Worm (Caenorhabditis elegans) whole organism, young adult: Measurements from ENCODE around the gene Y54F10AM.15.
A peak's percentile ranks its signal among the peaks of the same experiment; 100 is the strongest.

Source experiments
- B0019.2 ChIP-seq: fragments of 200-800 bp; sonication (Bioruptor generic); conservative IDR thresholded peaks from 2 replicates; pipeline ENCODE4 v1.3.6; 2022; ENCODE audit warnings: missing genetic modification reagents, missing genetic modification characterization, missing compliant biosample characterization
- C17E4.6 ChIP-seq: fragments of 200-800 bp; sonication (Bioruptor generic); IDR thresholded peaks from 2 replicates; pipeline ENCODE4 v1.3.6; 2022; ENCODE audit warnings: missing genetic modification reagents, missing genetic modification characterization, missing compliant biosample characterization
- F10E7.11 ChIP-seq: sonication (generic microtip); optimal IDR thresholded peaks from 2 replicates; lab custom pipeline; 2017; ENCODE audit warnings: mild to moderate bottlenecking, missing genetic modification characterization, moderate library complexity, missing compliant biosample characterization
- F37B4.10 ChIP-seq: fragments of 200-800 bp; sonication (Bioruptor generic); IDR thresholded peaks from 2 replicates; pipeline ENCODE4 v1.3.6; 2022; ENCODE audit warnings: missing genetic modification characterization, missing compliant biosample characterization
- K11D2.4 ChIP-seq: fragments of 200-800 bp; sonication (Bioruptor generic); IDR thresholded peaks from 2 replicates; pipeline ENCODE4 v1.3.6; 2022; ENCODE audit warnings: missing genetic modification reagents, missing genetic modification characterization, missing compliant biosample characterization
- T26A5.8 ChIP-seq: sonication (generic microtip); optimal IDR thresholded peaks from 2 replicates; lab custom pipeline; 2016; ENCODE audit warnings: missing genetic modification characterization, missing compliant biosample characterization
- Y53G8AR.9 ChIP-seq: fragments of 200-800 bp; sonication (Bioruptor generic); conservative IDR thresholded peaks from 2 replicates; pipeline ENCODE4 v1.3.6; 2022; ENCODE audit warnings: missing genetic modification reagents, missing genetic modification characterization, missing compliant biosample characterization
- Y67H2A.10 ChIP-seq: fragments of 200-800 bp; sonication (Bioruptor generic); conservative IDR thresholded peaks from 2 replicates; pipeline ENCODE4 v1.3.6; 2022; ENCODE audit warnings: missing genetic modification reagents, missing genetic modification characterization, missing compliant biosample characterization
- ZK185.1 ChIP-seq: sonication (generic microtip); optimal IDR thresholded peaks from 2 replicates; lab custom pipeline; 2016; ENCODE audit warnings: mild to moderate bottlenecking, missing genetic modification characterization, missing compliant biosample characterization; ENCODE audit not compliant: poor library complexity, severe bottlenecking
- aptf-2 ChIP-seq: fragments of 200-800 bp; sonication (Bioruptor generic); conservative IDR thresholded peaks from 2 replicates; pipeline ENCODE4 v1.3.6; 2022; ENCODE audit warnings: missing genetic modification reagents, missing genetic modification characterization, missing compliant biosample characterization
- bed-2 ChIP-seq: fragments of 200-800 bp; sonication (Bioruptor generic); IDR thresholded peaks from 2 replicates; pipeline ENCODE4 v1.3.6; 2022; ENCODE audit warnings: missing genetic modification reagents, missing genetic modification characterization, missing compliant biosample characterization
- ceh-58 ChIP-seq: fragments of 200-800 bp; sonication (Bioruptor generic); IDR thresholded peaks from 2 replicates; pipeline ENCODE4 v1.3.6; 2022; ENCODE audit warnings: missing genetic modification characterization, missing compliant biosample characterization
- dpff-1 ChIP-seq: sonication (generic microtip); optimal IDR thresholded peaks from 2 replicates; lab custom pipeline; 2017; ENCODE audit warnings: mild to moderate bottlenecking, missing genetic modification characterization, missing compliant biosample characterization
- egl-44 ChIP-seq: fragments of 200-800 bp; sonication (Bioruptor generic); IDR thresholded peaks from 2 replicates; pipeline ENCODE4 v1.3.6; 2022; ENCODE audit warnings: missing genetic modification reagents, missing genetic modification characterization, missing compliant biosample characterization
- ets-4 ChIP-seq: fragments of 200-800 bp; sonication (Bioruptor generic); optimal IDR thresholded peaks from 2 replicates; lab custom pipeline; 2018; ENCODE audit warnings: mild to moderate bottlenecking, missing genetic modification characterization, missing compliant biosample characterization
- hrde-1 ChIP-seq: sonication (generic microtip); optimal IDR thresholded peaks from 2 replicates; lab custom pipeline; 2016; ENCODE audit warnings: missing genetic modification characterization, mild to moderate bottlenecking, missing compliant biosample characterization, moderate library complexity, missing genotype, missing genetic modification reagents, borderline replicate concordance
- let-526 ChIP-seq: fragments of 200-800 bp; sonication (Bioruptor generic); IDR thresholded peaks from 2 replicates; pipeline ENCODE4 v1.3.6; 2022; ENCODE audit warnings: missing genetic modification reagents, missing genetic modification characterization, missing compliant biosample characterization
- lin-35 ChIP-seq, 3 experiments: fragments of 150-350 bp in 2 of 3; sonication (generic microtip) in 1 of 3; optimal IDR thresholded peaks; 2 replicates each; lab custom pipeline; 2014 to 2018; ENCODE audit warnings: missing biosample characterization in 3 of 3, missing genetic modification characterization in 3 of 3, missing genetic modification reagents in 3 of 3
- lin-40 ChIP-seq: sonication (generic microtip); optimal IDR thresholded peaks from 2 replicates; lab custom pipeline; 2016; ENCODE audit warnings: missing genetic modification characterization, mild to moderate bottlenecking, missing compliant biosample characterization, missing genotype, missing genetic modification reagents
- madf-6 ChIP-seq: fragments of 200-800 bp; sonication (Bioruptor generic); IDR thresholded peaks from 2 replicates; pipeline ENCODE4 v1.3.6; 2022; ENCODE audit warnings: missing genetic modification reagents, missing genetic modification characterization, missing compliant biosample characterization
- madf-8 ChIP-seq: fragments of 200-800 bp; sonication (Bioruptor generic); conservative IDR thresholded peaks from 2 replicates; pipeline ENCODE4 v1.3.6; 2022; ENCODE audit warnings: missing genetic modification reagents, missing genetic modification characterization, missing compliant biosample characterization
- mes-4 ChIP-seq: sonication (generic microtip); optimal IDR thresholded peaks from 2 replicates; lab custom pipeline; 2016; ENCODE audit warnings: missing genotype, missing genetic modification characterization, missing compliant biosample characterization
- mxl-1 ChIP-seq: sonication (generic microtip); optimal IDR thresholded peaks from 2 replicates; lab custom pipeline; 2016; ENCODE audit warnings: missing genetic modification characterization, missing compliant biosample characterization
- nhr-27 ChIP-seq: fragments of 200-800 bp; sonication (Bioruptor generic); optimal IDR thresholded peaks from 2 replicates; lab custom pipeline; 2018; ENCODE audit warnings: mild to moderate bottlenecking, missing genetic modification characterization, moderate library complexity, missing compliant biosample characterization
- nhr-90 ChIP-seq: sonication (generic microtip); optimal IDR thresholded peaks from 2 replicates; lab custom pipeline; 2016; ENCODE audit warnings: missing genotype, mild to moderate bottlenecking, missing genetic modification characterization, missing compliant biosample characterization
- repo-1 ChIP-seq: sonication (generic microtip); optimal IDR thresholded peaks from 2 replicates; lab custom pipeline; 2017; ENCODE audit warnings: mild to moderate bottlenecking, missing genetic modification characterization, missing compliant biosample characterization
- sdz-38 ChIP-seq: sonication (generic microtip); optimal IDR thresholded peaks from 2 replicates; lab custom pipeline; 2016; ENCODE audit warnings: missing genotype, missing genetic modification characterization, missing compliant biosample characterization
- sea-2 ChIP-seq: fragments of 200-800 bp; sonication (Bioruptor generic); IDR thresholded peaks from 2 replicates; pipeline ENCODE4 v1.3.6; 2022; ENCODE audit warnings: missing genetic modification characterization, missing compliant biosample characterization
- tbx-9 ChIP-seq: sonication (generic microtip); optimal IDR thresholded peaks from 2 replicates; lab custom pipeline; 2016; ENCODE audit warnings: borderline replicate concordance, missing genetic modification characterization, inconsistent platforms, missing compliant biosample characterization
- tlf-1 ChIP-seq: fragments of 200-800 bp; sonication (Bioruptor generic); optimal IDR thresholded peaks from 2 replicates; lab custom pipeline; 2018; ENCODE audit warnings: mild to moderate bottlenecking, missing genetic modification characterization, missing compliant biosample characterization
- unc-130 ChIP-seq: sonication (generic microtip); optimal IDR thresholded peaks from 2 replicates; lab custom pipeline; 2016; ENCODE audit warnings: missing genetic modification reagents, missing genetic modification characterization, missing compliant biosample characterization
- xnd-1 ChIP-seq: sonication (generic microtip); optimal IDR thresholded peaks from 2 replicates; lab custom pipeline; 2016; ENCODE audit warnings: missing genotype, missing genetic modification reagents, missing genetic modification characterization, missing compliant biosample characterization
- zfh-2 ChIP-seq: fragments of 200-800 bp; sonication (Bioruptor generic); conservative IDR thresholded peaks from 2 replicates; pipeline ENCODE4 v1.3.6; 2022; ENCODE audit warnings: missing genetic modification reagents, missing genetic modification characterization, missing compliant biosample characterization
- zim-3 ChIP-seq: sonication (generic microtip); optimal IDR thresholded peaks from 2 replicates; lab custom pipeline; 2017; ENCODE audit warnings: mild to moderate bottlenecking, missing genetic modification characterization, moderate library complexity, missing compliant biosample characterization
- ztf-22 ChIP-seq: fragments of 200-800 bp; sonication (Bioruptor generic); optimal IDR thresholded peaks from 2 replicates; lab custom pipeline; 2018; ENCODE audit warnings: mild to moderate bottlenecking, missing genetic modification characterization, moderate library complexity, missing compliant biosample characterization
- ztf-26 ChIP-seq: sonication (generic microtip); optimal IDR thresholded peaks from 2 replicates; lab custom pipeline; 2017; ENCODE audit warnings: missing genetic modification characterization, missing compliant biosample characterization

Y54F10AM.15 gene

DNA sequence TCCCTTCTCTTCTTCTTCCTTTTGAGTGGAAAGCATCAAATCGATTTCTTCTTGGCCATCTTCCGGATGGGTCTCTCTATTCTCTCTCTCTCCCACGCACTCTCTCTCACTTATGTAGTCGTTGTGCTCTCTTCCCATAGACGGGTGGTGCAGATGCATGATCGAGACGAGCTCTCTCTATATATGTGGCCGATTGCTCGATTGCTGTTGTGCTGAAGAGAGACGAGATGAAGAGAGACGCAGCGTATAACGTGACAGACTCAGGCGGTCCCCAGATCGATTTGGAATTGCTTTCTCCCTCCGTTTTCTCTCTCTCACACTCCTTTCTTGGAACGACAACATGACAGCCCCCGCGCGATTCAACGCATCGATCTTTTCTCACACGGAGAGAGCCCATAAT lies 4.2 kb upstream of the Y54F10AM.15 start (continued):
- no peak for TF ChIP-seq Y53G8AR.9 (GFP tag; lab: Robert Waterston, UW)
- TF ChIP-seq C17E4.6 (GFP tag; lab: Robert Waterston, UW): no peak
- TF ChIP-seq F10E7.11 (tag; lab: Kevin White, UChicago): no peak
- TF ChIP-seq ceh-58 (GFP tag; lab: Robert Waterston, UW): no peak
- peak; percentile 71 for TF ChIP-seq zfh-2 (GFP tag; lab: Robert Waterston, UW)
- TF ChIP-seq lin-35 (GFP tag; optimal IDR thresholded peaks at IDR 0.05; lab: Kevin White, UChicago): peak in 1 of 3 experiments; percentile 9
- TF ChIP-seq ztf-22 (GFP tag; lab: Kevin White, UChicago): no peak
- no peak for TF ChIP-seq T26A5.8
- TF ChIP-seq tbx-9: no peak
- TF ChIP-seq let-526 (GFP tag; lab: Robert Waterston, UW): no peak
- TF ChIP-seq egl-44 (GFP tag; lab: Robert Waterston, UW): no peak
- TF ChIP-seq mes-4 (tag; lab: Kevin White, UChicago): no peak
- TF ChIP-seq hrde-1 (tag; lab: Kevin White, UChicago): no peak
- no peak for TF ChIP-seq zim-3
- TF ChIP-seq ztf-26 (tag; lab: Kevin White, UChicago): no peak
- TF ChIP-seq ets-4 (GFP tag; lab: Kevin White, UChicago): no peak
- no peak for TF ChIP-seq nhr-27 (tag; lab: Kevin White, UChicago)
- TF ChIP-seq Y67H2A.10 (GFP tag; lab: Robert Waterston, UW): no peak
- no peak for TF ChIP-seq tlf-1 (GFP tag; lab: Kevin White, UChicago)
- peak; percentile 32 for TF ChIP-seq lin-40
- TF ChIP-seq bed-2 (GFP tag; lab: Robert Waterston, UW): no peak
- TF ChIP-seq xnd-1 (tag; lab: Kevin White, UChicago): no peak
- no peak for TF ChIP-seq sea-2 (GFP tag; lab: Robert Waterston, UW)
- TF ChIP-seq madf-6 (GFP tag; lab: Robert Waterston, UW): no peak
- no peak for TF ChIP-seq sdz-38 (tag; lab: Kevin White, UChicago)
- TF ChIP-seq aptf-2 (GFP tag; lab: Robert Waterston, UW): no peak
- TF ChIP-seq nhr-90 (tag; lab: Kevin White, UChicago): no peak

DNA sequence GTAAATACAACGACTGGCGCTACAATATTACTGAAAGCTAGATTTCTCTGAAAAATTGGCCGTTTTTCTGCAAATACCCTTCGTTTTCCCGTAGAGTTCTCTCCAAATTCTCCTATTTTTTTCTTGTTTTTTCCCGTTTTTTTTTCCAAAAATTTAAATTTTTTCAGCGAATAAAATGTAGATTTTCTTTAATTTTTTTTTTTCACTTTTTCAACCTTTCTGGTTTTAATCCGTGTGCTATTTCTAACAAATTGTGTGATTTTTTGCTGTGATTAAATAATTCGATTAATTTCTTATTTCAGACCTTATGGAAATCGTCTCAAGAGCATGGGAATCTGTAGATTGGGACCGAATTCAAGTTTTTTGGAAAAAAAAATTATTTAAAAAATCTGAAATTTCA lies 1.8 kb upstream of the Y54F10AM.15 start, which contains the start of gene cone-1:
cone-1 (plus strand) TSS at position 301 of the 400 bp plus-strand sequence.
- no peak for TF ChIP-seq dpff-1 (tag; lab: Kevin White, UChicago)
- TF ChIP-seq K11D2.4 (GFP tag; lab: Robert Waterston, UW): no peak
- no peak for TF ChIP-seq mxl-1
- no peak for TF ChIP-seq ZK185.1 (tag; lab: Kevin White, UChicago)
- no peak for TF ChIP-seq F37B4.10
- no peak for TF ChIP-seq B0019.2 (GFP tag; lab: Robert Waterston, UW)
- TF ChIP-seq mes-4 (tag; lab: Kevin White, UChicago): no peak
- no peak for TF ChIP-seq unc-130
- no peak for TF ChIP-seq repo-1 (tag; lab: Kevin White, UChicago)

DNA sequence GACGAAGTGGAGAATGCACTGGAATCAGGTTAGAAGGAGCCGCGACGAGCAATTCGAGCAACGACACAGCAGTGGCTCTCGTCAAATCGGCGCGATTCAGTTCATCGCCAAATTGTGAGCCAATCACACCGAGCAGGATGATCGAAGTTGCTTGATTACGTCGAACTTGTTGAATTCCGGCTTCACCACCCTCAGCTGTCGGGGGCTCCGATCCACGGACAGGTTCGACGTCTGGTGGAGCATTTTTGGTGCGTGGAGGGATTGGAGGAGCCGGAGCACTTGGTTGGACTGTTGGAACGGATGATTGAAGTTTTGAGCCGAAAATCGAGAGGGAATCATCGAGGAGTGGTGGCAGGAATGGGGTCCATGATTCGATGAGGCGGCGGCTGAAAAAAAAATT lies 13.0 kb downstream of the Y54F10AM.15 start:
- no peak for TF ChIP-seq madf-8
- TF ChIP-seq zfh-2 (GFP tag; lab: Robert Waterston, UW): peak; percentile 60; the same call in 1 of the 2 replicates
